Fruit fly (Drosophila melanogaster) whole organism, embryonic: ENCODE results near the gene tsh.

Experiments used
- Antp ChIP-seq: fragments of 200-800 bp; sonication (Bioruptor generic); optimal IDR thresholded peaks from 3 replicates; lab custom pipeline; 2016; ENCODE audit warnings: missing biosample characterization, missing genetic modification characterization
- B-H1 ChIP-seq: fragments of 200-800 bp; sonication (Bioruptor generic); IDR thresholded peaks from 3 replicates; pipeline ENCODE4 v1.3.6; 2022; ENCODE audit warnings: missing biosample characterization, missing genetic modification characterization
- CG11247 ChIP-seq: fragments of 200-800 bp; sonication (Bioruptor generic); IDR thresholded peaks from 2 replicates; pipeline ENCODE4 v1.3.6; 2022; ENCODE audit warnings: missing biosample characterization, missing genetic modification characterization
- CG13775 ChIP-seq: fragments of 200-800 bp; sonication (Bioruptor generic); optimal IDR thresholded peaks from 3 replicates; lab custom pipeline; 2017; ENCODE audit warnings: missing biosample characterization, mild to moderate bottlenecking, missing genetic modification characterization
- CG14667 ChIP-seq: fragments of 200-800 bp; sonication (Bioruptor generic); IDR thresholded peaks from 2 replicates; pipeline ENCODE4 v1.3.6; 2022; ENCODE audit warnings: missing biosample characterization, missing genetic modification characterization
- CG16863 ChIP-seq: fragments of 200-800 bp; sonication (Bioruptor generic); optimal IDR thresholded peaks from 3 replicates; lab custom pipeline; 2016; ENCODE audit warnings: missing biosample characterization, missing genetic modification characterization
- CG17829 ChIP-seq: fragments of 200-800 bp; optimal IDR thresholded peaks from 2 replicates; lab custom pipeline; 2019; ENCODE audit warnings: missing biosample characterization, mild to moderate bottlenecking, missing genetic modification characterization, moderate library complexity
- CG32532 ChIP-seq: fragments of 200-800 bp; sonication (Bioruptor generic); IDR thresholded peaks from 2 replicates; pipeline ENCODE4 v1.3.6; 2022; ENCODE audit warnings: missing biosample characterization, missing genetic modification characterization
- CG6254 ChIP-seq: fragments of 200-800 bp; sonication (Bioruptor generic); optimal IDR thresholded peaks from 3 replicates; lab custom pipeline; 2017; ENCODE audit warnings: mild to moderate bottlenecking, missing biosample characterization, missing genetic modification reagents, missing genetic modification characterization
- CG6654 ChIP-seq: fragments of 200-800 bp; sonication (Bioruptor generic); optimal IDR thresholded peaks from 2 replicates; lab custom pipeline; 2017; ENCODE audit warnings: missing biosample characterization, mild to moderate bottlenecking, missing genetic modification characterization
- CG6689 ChIP-seq: fragments of 200-800 bp; sonication (Bioruptor generic); IDR thresholded peaks from 2 replicates; pipeline ENCODE4 v1.3.6; 2022; ENCODE audit warnings: missing biosample characterization, missing genetic modification characterization
- CG7357 ChIP-seq: fragments of 200-800 bp; sonication (Bioruptor generic); IDR thresholded peaks from 3 replicates; pipeline ENCODE4 v1.3.6; 2022; ENCODE audit warnings: missing biosample characterization, missing genetic modification characterization
- CG7928 ChIP-seq: fragments of 200-800 bp; sonication (Bioruptor generic); optimal IDR thresholded peaks from 2 replicates; lab custom pipeline; 2017; ENCODE audit warnings: missing biosample characterization, mild to moderate bottlenecking, missing genetic modification characterization
- CG9215 ChIP-seq: fragments of 200-800 bp; sonication (Bioruptor generic); IDR thresholded peaks from 2 replicates; pipeline ENCODE4 v1.3.6; 2022; ENCODE audit warnings: missing biosample characterization, missing genetic modification characterization
- CG9797 ChIP-seq: fragments of 200-800 bp; sonication (Bioruptor generic); optimal IDR thresholded peaks from 3 replicates; lab custom pipeline; 2018; ENCODE audit warnings: missing biosample characterization, mild to moderate bottlenecking, missing genetic modification characterization
- CG9876 ChIP-seq: fragments of 200-800 bp; sonication (Bioruptor generic); optimal IDR thresholded peaks from 2 replicates; lab custom pipeline; 2016; ENCODE audit warnings: missing biosample characterization, missing genetic modification characterization
- CoRest ChIP-seq: fragments of 200-800 bp; sonication (Bioruptor generic); optimal IDR thresholded peaks from 3 replicates; lab custom pipeline; 2018; ENCODE audit warnings: missing biosample characterization, mild to moderate bottlenecking, missing genetic modification characterization, moderate library complexity
- CrebB ChIP-seq: fragments of 200-800 bp; sonication (Bioruptor generic); optimal IDR thresholded peaks from 3 replicates; lab custom pipeline; 2018; ENCODE audit warnings: missing biosample characterization, mild to moderate bottlenecking, missing genetic modification characterization
- Deaf1 ChIP-seq: fragments of 200-800 bp; optimal IDR thresholded peaks from 3 replicates; lab custom pipeline; 2019; ENCODE audit warnings: missing biosample characterization, mild to moderate bottlenecking, missing genetic modification characterization, moderate library complexity
- E2f2 ChIP-seq: fragments of 200-800 bp; sonication (Bioruptor generic); IDR thresholded peaks from 2 replicates; pipeline ENCODE4 v1.3.6; 2022; ENCODE audit warnings: missing biosample characterization, missing genetic modification characterization
- Fer2 ChIP-seq: fragments of 200-800 bp; sonication (Bioruptor generic); optimal IDR thresholded peaks from 2 replicates; lab custom pipeline; 2018; ENCODE audit warnings: missing biosample characterization, mild to moderate bottlenecking, missing genetic modification characterization, moderate library complexity
- GATAe ChIP-seq: fragments of 200-800 bp; sonication (Bioruptor generic); conservative IDR thresholded peaks from 2 replicates; pipeline ENCODE4 v1.3.6; 2022; ENCODE audit warnings: missing biosample characterization, missing genetic modification characterization
- Gsc ChIP-seq: fragments of 200-800 bp; sonication (Bioruptor generic); IDR thresholded peaks from 2 replicates; pipeline ENCODE4 v1.3.6; 2022; ENCODE audit warnings: missing biosample characterization, missing genetic modification characterization
- Gug ChIP-seq: fragments of 200-800 bp; sonication (Bioruptor generic); IDR thresholded peaks from 4 replicates; pipeline ENCODE4 v1.3.6; 2022; ENCODE audit warnings: missing biosample characterization, missing genetic modification characterization
- Jarid2 ChIP-seq: fragments of 200-800 bp; sonication (Bioruptor generic); optimal IDR thresholded peaks from 3 replicates; lab custom pipeline; 2017; ENCODE audit warnings: mild to moderate bottlenecking, missing biosample characterization, missing genetic modification reagents, missing genetic modification characterization
- Mrtf ChIP-seq: fragments of 200-800 bp; sonication (Bioruptor generic); IDR thresholded peaks from 3 replicates; pipeline ENCODE4 v1.3.6; 2022; ENCODE audit warnings: missing biosample characterization, missing genetic modification characterization
- Myb ChIP-seq: fragments of 200-800 bp; sonication (Bioruptor generic); optimal IDR thresholded peaks from 2 replicates; lab custom pipeline; 2016; ENCODE audit warnings: missing biosample characterization, missing genetic modification characterization
- NC2β ChIP-seq: fragments of 200-800 bp; sonication (Bioruptor generic); optimal IDR thresholded peaks from 2 replicates; lab custom pipeline; 2016; ENCODE audit warnings: missing biosample characterization, missing genetic modification characterization
- Sry-δ ChIP-seq: fragments of 200-800 bp; sonication (Bioruptor generic); optimal IDR thresholded peaks from 2 replicates; lab custom pipeline; 2016; ENCODE audit warnings: missing biosample characterization, missing genetic modification characterization
- az2 ChIP-seq: fragments of 200-800 bp; sonication (Bioruptor generic); optimal IDR thresholded peaks from 3 replicates; lab custom pipeline; 2016; ENCODE audit warnings: missing biosample characterization, missing genetic modification characterization
- bab2 ChIP-seq: fragments of 200-800 bp; sonication (Bioruptor generic); optimal IDR thresholded peaks from 2 replicates; lab custom pipeline; 2016; ENCODE audit warnings: missing biosample characterization, missing genetic modification characterization
- cg ChIP-seq: fragments of 200-800 bp; sonication (Bioruptor generic); optimal IDR thresholded peaks from 3 replicates; lab custom pipeline; 2019; ENCODE audit warnings: missing biosample characterization, mild to moderate bottlenecking, missing genetic modification characterization, moderate library complexity
- chm ChIP-seq: fragments of 200-800 bp; sonication (Bioruptor generic); IDR thresholded peaks from 2 replicates; pipeline ENCODE4 v1.3.6; 2022; ENCODE audit warnings: missing biosample characterization, missing genetic modification characterization
- crp ChIP-seq, 2 experiments: fragments of 200-800 bp; sonication (Bioruptor generic); optimal IDR thresholded peaks; 2 replicates in 1 of 2; 3 replicates in 1 of 2; lab custom pipeline; 2017; ENCODE audit warnings: missing biosample characterization in 2 of 2, missing genetic modification characterization in 2 of 2, mild to moderate bottlenecking in 1 of 2, moderate library complexity in 1 of 2
- dmrt11E ChIP-seq: fragments of 200-800 bp; sonication (Bioruptor generic); optimal IDR thresholded peaks from 3 replicates; lab custom pipeline; 2018; ENCODE audit warnings: missing biosample characterization, mild to moderate bottlenecking, missing genetic modification characterization, moderate library complexity
- emc ChIP-seq: fragments of 200-800 bp; sonication (Bioruptor generic); optimal IDR thresholded peaks from 2 replicates; lab custom pipeline; 2016; ENCODE audit warnings: missing biosample characterization, missing genetic modification characterization
- fd64A ChIP-seq: fragments of 200-800 bp; sonication (Bioruptor generic); optimal IDR thresholded peaks from 3 replicates; lab custom pipeline; 2018; ENCODE audit warnings: missing biosample characterization, mild to moderate bottlenecking, missing genetic modification characterization
- gcm ChIP-seq: fragments of 200-800 bp; sonication (Bioruptor generic); optimal IDR thresholded peaks from 2 replicates; lab custom pipeline; 2019; ENCODE audit warnings: missing biosample characterization, mild to moderate bottlenecking, missing genetic modification characterization, moderate library complexity
- her ChIP-seq: fragments of 200-800 bp; sonication (Bioruptor generic); optimal IDR thresholded peaks from 2 replicates; lab custom pipeline; 2016; ENCODE audit warnings: missing biosample characterization, missing genetic modification characterization
- knrl ChIP-seq: fragments of 200-800 bp; sonication (Bioruptor generic); IDR thresholded peaks from 3 replicates; pipeline ENCODE4 v1.3.6; 2022; ENCODE audit warnings: missing biosample characterization, missing genetic modification characterization; ENCODE audit not compliant: partially characterized antibody
- lola ChIP-seq, 3 experiments: fragments of >200 bp in 2 of 3; fragments of 200-800 bp in 1 of 3; sonication (Bioruptor generic) in 1 of 3; optimal IDR thresholded peaks; 2 replicates each; lab custom pipeline; 2017 to 2019; ENCODE audit warnings: missing biosample characterization in 3 of 3, missing genetic modification characterization in 3 of 3, mild to moderate bottlenecking in 1 of 3, moderate library complexity in 1 of 3
- luna ChIP-seq: fragments of 200-800 bp; sonication (Bioruptor generic); optimal IDR thresholded peaks from 2 replicates; lab custom pipeline; 2016; ENCODE audit warnings: missing biosample characterization, missing genetic modification characterization
- nom ChIP-seq: fragments of 200-800 bp; sonication (Bioruptor generic); optimal IDR thresholded peaks from 2 replicates; lab custom pipeline; 2017; ENCODE audit warnings: missing biosample characterization, missing genetic modification characterization, mild to moderate bottlenecking, moderate library complexity, missing genetic modification reagents
- pfk ChIP-seq: fragments of 200-800 bp; sonication (Bioruptor generic); optimal IDR thresholded peaks from 2 replicates; lab custom pipeline; 2018; ENCODE audit warnings: missing biosample characterization, mild to moderate bottlenecking, missing genetic modification characterization, moderate library complexity
- pum ChIP-seq: fragments of 200-800 bp; sonication (Bioruptor generic); optimal IDR thresholded peaks from 2 replicates; lab custom pipeline; 2016; ENCODE audit warnings: missing biosample characterization, missing genetic modification characterization
- sens-2 ChIP-seq: fragments of 200-800 bp; sonication (Bioruptor generic); IDR thresholded peaks from 2 replicates; pipeline ENCODE4 v1.3.6; 2022; ENCODE audit warnings: missing biosample characterization, missing genetic modification characterization
- trh ChIP-seq: fragments of 200-800 bp; sonication (Bioruptor generic); optimal IDR thresholded peaks from 2 replicates; lab custom pipeline; 2016; ENCODE audit warnings: missing biosample characterization, missing genetic modification characterization
- tup ChIP-seq: fragments of 200-800 bp; sonication (Bioruptor generic); optimal IDR thresholded peaks from 2 replicates; lab custom pipeline; 2016; ENCODE audit warnings: missing biosample characterization, mild to moderate bottlenecking, missing genetic modification characterization, moderate library complexity
- z ChIP-seq: fragments of 200-800 bp; sonication (Bioruptor generic); IDR thresholded peaks from 3 replicates; pipeline ENCODE4 v1.3.6; 2022; ENCODE audit warnings: missing biosample characterization, missing genetic modification characterization

Gene tsh

dm6 chr2L:21794547-21795341 lies 33.6 kb upstream of the tsh start (continued):
- TF ChIP-seq z (peak; percentile 97), Deaf1 (tag; lab: Kevin White, UChicago) (peak; percentile 84), pfk (GFP tag; lab: Kevin White, UChicago) (peak; percentile 71), CG6254 (GFP tag; lab: Kevin White, UChicago) (peak; percentile 94), Sry-δ (GFP tag; lab: Kevin White, UChicago) (peak; percentile 66), lola (GFP tag; optimal IDR thresholded peaks at IDR 0.05; lab: Kevin White, UChicago) (peak in 1 of 3 experiments; percentile 98), GATAe (GFP tag; lab: Robert Waterston, UW) (peak; percentile 89), CG9215 (GFP tag; lab: Robert Waterston, UW) (peak; percentile 96), CG7357 (peak; percentile 92), crp (GFP tag; optimal IDR thresholded peaks at IDR 0.05; lab: Kevin White, UChicago) (peak; percentile 74 to 88), Fer2 (tag; lab: Kevin White, UChicago) (peak; percentile 97), Mrtf (GFP tag; lab: Robert Waterston, UW) (peak; percentile 98), CG16863 (peak; percentile 95), sens-2 (GFP tag; lab: Robert Waterston, UW) (peak; percentile 96), CG6654 (GFP tag; lab: Kevin White, UChicago) (peak; percentile 88), pum (GFP tag; lab: Kevin White, UChicago) (peak; percentile 97), gcm (peak; percentile 97), CG9797 (peak; percentile 31), luna (GFP tag; lab: Kevin White, UChicago) (peak; percentile 94), Gsc (GFP tag; lab: Robert Waterston, UW) (no peak; the same call in 1 of the 2 replicates), her (GFP tag; lab: Kevin White, UChicago) (peak; percentile 92), CG6689 (GFP tag; lab: Robert Waterston, UW) (peak; percentile 97), CG9876 (GFP tag; lab: Kevin White, UChicago) (peak; percentile 93), CG13775 (peak; percentile 97), CG14667 (peak; percentile 96), CG11247 (GFP tag; lab: Robert Waterston, UW) (peak; percentile 95), B-H1 (GFP tag; lab: Robert Waterston, UW) (peak; percentile 95), chm (GFP tag; lab: Robert Waterston, UW) (peak; percentile 97), knrl (GFP tag; lab: Robert Waterston, UW) (no peak), CoRest (tag; lab: Kevin White, UChicago) (peak; percentile 99), CG7928 (GFP tag; lab: Kevin White, UChicago) (peak; percentile 78), nom (GFP tag; lab: Kevin White, UChicago) (peak; percentile 92), Gug (GFP tag; lab: Robert Waterston, UW) (peak; percentile 93), CG17829 (tag; lab: Kevin White, UChicago) (peak; percentile 98), Myb (peak; percentile 79), az2 (GFP tag; lab: Kevin White, UChicago) (peak; percentile 98), tup (peak; percentile 91), dmrt11E (tag; lab: Kevin White, UChicago) (peak; percentile 98), CG32532 (GFP tag; lab: Robert Waterston, UW) (peak; percentile 99), bab2 (GFP tag; lab: Kevin White, UChicago) (peak; percentile 97), fd64A (GFP tag; lab: Kevin White, UChicago) (peak; percentile 93), emc (GFP tag; lab: Kevin White, UChicago) (peak; percentile 94), trh (GFP tag; lab: Kevin White, UChicago) (peak; percentile 93), Antp (GFP tag; lab: Kevin White, UChicago) (peak; percentile 97), Jarid2 (GFP tag; lab: Kevin White, UChicago) (peak; percentile 90), CrebB (peak; percentile 97), NC2β (GFP tag; lab: Kevin White, UChicago) (peak; percentile 94), cg (GFP tag; lab: Kevin White, UChicago) (no peak), E2f2 (GFP tag; lab: Robert Waterston, UW) (peak; percentile 84)
